Worm (Caenorhabditis elegans): ENCODE measurements around the gene lips-11.

DNA sequence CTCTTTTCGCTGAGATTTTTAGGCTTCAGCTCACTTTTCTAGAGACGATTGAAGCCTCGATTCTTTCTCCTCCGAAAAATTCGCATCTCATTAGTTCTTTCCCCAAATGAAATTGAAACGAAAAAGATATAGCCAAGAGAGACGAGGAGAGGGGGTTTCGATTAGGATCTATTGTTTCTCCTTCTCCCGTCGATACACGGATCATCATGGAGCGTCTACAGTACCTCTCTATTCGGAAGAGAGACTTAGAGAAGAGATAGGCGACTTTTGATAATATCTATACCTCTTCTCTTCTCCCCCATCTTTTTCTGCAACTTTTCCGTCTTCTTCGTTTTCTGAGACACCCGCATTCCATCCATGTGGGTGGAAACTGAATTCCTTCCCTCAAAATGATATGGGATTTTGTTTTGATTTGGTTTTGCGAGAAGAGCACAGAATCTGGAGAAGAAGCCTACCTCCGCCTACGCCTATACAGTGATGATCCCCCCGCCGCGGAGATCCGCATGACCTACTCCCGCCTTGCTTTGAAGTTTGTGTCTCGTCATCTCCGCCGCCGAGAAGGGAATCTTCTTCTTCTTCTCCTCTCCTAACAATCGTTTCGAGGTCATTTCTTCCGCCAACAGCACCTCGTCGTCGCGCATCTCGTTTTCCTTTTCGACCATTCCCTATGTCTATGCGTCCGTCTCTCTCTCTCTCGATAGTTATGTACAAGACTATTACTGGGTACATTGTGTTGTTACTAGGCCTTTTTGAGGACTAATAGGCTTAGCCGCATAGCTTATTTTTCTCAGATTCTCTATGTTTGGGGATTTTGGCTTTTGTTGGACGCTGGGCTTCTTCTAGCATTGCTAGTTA, 31.1 kb upstream of the lips-11 start:
- TF ChIP-seq W03F9.2 (tag; optimal IDR thresholded peaks at IDR 0.05) (no peak), dao-5 (tag; optimal IDR thresholded peaks at IDR 0.05) (no peak)

Data from whole organism, L4/young adult.